Worm (Caenorhabditis elegans) whole organism, L4/young adult: ENCODE results near the gene ZK1320.2.

Experiments
- W03F9.2 ChIP-seq: fragments of 150-350 bp; optimal IDR thresholded peaks from 2 replicates; lab custom pipeline; 2014; ENCODE audit warnings: missing biosample characterization, missing genetic modification characterization
- dao-5 ChIP-seq: sonication (generic microtip); optimal IDR thresholded peaks from 2 replicates; lab custom pipeline; 2016; ENCODE audit warnings: missing genotype, missing genetic modification characterization, moderate library complexity, missing compliant biosample characterization
- him-1 ChIP-seq: sonication (generic microtip); optimal IDR thresholded peaks from 2 replicates; lab custom pipeline; 2016; ENCODE audit warnings: missing genotype, missing genetic modification reagents, missing genetic modification characterization, missing compliant biosample characterization

DNA sequence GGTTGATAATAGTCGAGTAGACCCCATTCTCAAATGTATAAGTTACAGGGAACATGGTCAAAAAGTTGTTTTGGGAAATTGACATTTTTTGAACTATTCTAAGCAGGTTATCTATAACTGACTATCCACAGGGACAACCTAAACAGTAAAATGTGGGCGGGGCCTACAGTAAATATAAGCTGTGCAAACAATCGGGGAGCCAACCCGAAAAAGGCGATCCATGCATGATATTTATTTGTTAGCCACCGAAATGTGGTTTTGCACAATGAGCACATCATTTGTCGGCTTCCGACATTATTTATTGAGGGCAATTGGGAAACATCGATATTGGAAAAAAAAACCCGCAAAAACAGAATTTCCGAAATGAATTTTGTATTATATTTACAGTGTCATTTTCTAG is 44.1 kb downstream of the ZK1320.2 start, which contains the start of gene hlh-6:
- TF ChIP-seq him-1 (tag; lab: Kevin White, UChicago): no peak
- no peak for TF ChIP-seq W03F9.2 (tag; lab: Kevin White, UChicago)
- no peak for TF ChIP-seq dao-5 (tag; lab: Kevin White, UChicago)
